Worm (Caenorhabditis elegans) whole organism, young adult: Measurements from ENCODE around the gene ZK180.5.

Experiments
- B0019.2 ChIP-seq: fragments of 200-800 bp; sonication (Bioruptor generic); conservative IDR thresholded peaks from 2 replicates; pipeline ENCODE4 v1.3.6; 2022; ENCODE audit warnings: missing genetic modification reagents, missing genetic modification characterization, missing compliant biosample characterization
- Y79H2A.3 ChIP-seq: fragments of 200-800 bp; sonication (Bioruptor generic); conservative IDR thresholded peaks from 2 replicates; pipeline ENCODE4 v1.3.6; 2022; ENCODE audit warnings: missing genetic modification reagents, missing genetic modification characterization, missing compliant biosample characterization
- ZK185.1 ChIP-seq: sonication (generic microtip); optimal IDR thresholded peaks from 2 replicates; lab custom pipeline; 2016; ENCODE audit warnings: mild to moderate bottlenecking, missing genetic modification characterization, missing compliant biosample characterization; ENCODE audit not compliant: poor library complexity, severe bottlenecking
- akir-1 ChIP-seq: fragments of 200-800 bp; sonication (Bioruptor generic); optimal IDR thresholded peaks from 2 replicates; lab custom pipeline; 2018; ENCODE audit warnings: mild to moderate bottlenecking, missing genetic modification characterization, moderate library complexity, missing compliant biosample characterization
- cebp-1 ChIP-seq, 2 experiments: fragments of 200-800 bp in 1 of 2; sonication (Bioruptor generic) in 1 of 2; sonication (generic microtip) in 1 of 2; IDR thresholded peaks in 1 of 2; optimal IDR thresholded peaks in 1 of 2; 2 replicates each; pipeline versions ENCODE4 v1.3.6 to Lab custom; 2017 to 2022; ENCODE audit warnings: missing compliant biosample characterization in 2 of 2, missing genetic modification characterization in 2 of 2, mild to moderate bottlenecking in 1 of 2, missing genetic modification reagents in 1 of 2, moderate library complexity in 1 of 2
- die-1 ChIP-seq: sonication (generic microtip); optimal IDR thresholded peaks from 2 replicates; lab custom pipeline; 2016; ENCODE audit warnings: missing genotype, mild to moderate bottlenecking, missing genetic modification characterization, missing compliant biosample characterization
- ekl-4 ChIP-seq: fragments of 200-800 bp; sonication (Bioruptor generic); IDR thresholded peaks from 2 replicates; pipeline ENCODE4 v1.3.6; 2022; ENCODE audit warnings: missing genetic modification reagents, missing genetic modification characterization, missing compliant biosample characterization
- unc-62 ChIP-seq: fragments of 150-350 bp; optimal IDR thresholded peaks from 2 replicates; lab custom pipeline; 2014; ENCODE audit warnings: missing biosample characterization, missing genetic modification reagents, missing genetic modification characterization

DNA sequence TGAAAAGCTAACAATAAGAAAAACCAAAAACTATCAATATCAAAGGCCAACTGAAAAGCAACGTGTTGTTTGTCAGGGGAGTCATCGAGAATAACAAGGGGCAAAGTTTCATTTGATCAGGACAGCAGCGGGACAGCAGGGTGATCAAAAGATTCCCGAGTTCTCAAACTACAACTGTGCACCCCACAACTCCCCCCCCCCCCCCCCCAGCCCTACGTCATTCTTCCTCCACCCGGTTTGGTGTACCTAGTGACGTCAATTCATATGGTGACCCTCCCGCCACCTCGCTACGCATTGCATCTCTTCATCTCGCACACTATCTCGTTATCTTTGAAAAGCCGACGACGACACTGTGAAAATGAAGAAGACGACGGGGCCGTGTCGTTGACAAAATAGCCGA, 43.2 kb downstream of the ZK180.5 start:
- no peak for TF ChIP-seq akir-1 (GFP tag; lab: Kevin White, UChicago)
- no peak for TF ChIP-seq die-1
- no peak for TF ChIP-seq Y79H2A.3
- TF ChIP-seq ZK185.1 = no peak
- TF ChIP-seq ekl-4 (GFP tag; lab: Robert Waterston, UW) = no peak
- TF ChIP-seq B0019.2 = no peak
- no peak for TF ChIP-seq unc-62
- no peak; the same call in 1 of the 2 replicates for TF ChIP-seq cebp-1 (GFP tag; IDR thresholded peaks at IDR 0.05; lab: Robert Waterston, UW)
- peak; percentile 66 for TF ChIP-seq cebp-1 (tag; optimal IDR thresholded peaks at IDR 0.05; lab: Kevin White, UChicago)
